Worm (Caenorhabditis elegans): ENCODE results near the gene Y73F4A.1.

DNA sequence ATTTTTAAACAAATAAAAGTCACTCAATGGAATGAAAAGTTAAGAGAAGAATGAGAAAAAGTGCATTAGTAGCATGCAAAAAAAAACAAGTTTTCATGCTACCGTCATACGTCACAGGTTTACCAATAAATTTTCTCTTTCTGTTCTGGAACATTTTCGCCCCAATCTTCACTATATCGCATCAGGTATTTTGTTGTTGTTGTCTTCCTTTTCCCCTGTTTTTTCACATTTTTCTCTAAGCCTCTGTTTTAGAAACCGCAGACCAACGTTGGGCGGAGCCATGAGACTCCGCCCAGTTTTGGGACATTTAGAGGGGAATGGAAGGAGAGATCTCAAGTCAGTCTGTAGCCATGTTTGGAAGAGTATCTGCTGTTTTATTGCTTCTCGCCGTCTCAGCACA, 43.1 kb upstream of the Y73F4A.1 start, which contains the start of gene msa-1:
- no peak for TF ChIP-seq dpl-1 (GFP tag; optimal IDR thresholded peaks at IDR 0.05)
- TF ChIP-seq unc-130 (tag; optimal IDR thresholded peaks at IDR 0.05), result no peak
- TF ChIP-seq elt-2 (tag; optimal IDR thresholded peaks at IDR 0.05), result no peak
- TF ChIP-seq nhr-20 (tag; optimal IDR thresholded peaks at IDR 0.05), result no peak
- TF ChIP-seq fkh-10 (GFP tag; optimal IDR thresholded peaks at IDR 0.05), result no peak
- TF ChIP-seq lin-15B (tag; optimal IDR thresholded peaks at IDR 0.05), result no peak
- TF ChIP-seq nhr-77 (tag; optimal IDR thresholded peaks at IDR 0.05), result no peak
- TF ChIP-seq ets-5 (GFP tag; IDR thresholded peaks at IDR 0.05), result no peak

Data from whole organism, L1 larva.